Fruit fly (Drosophila melanogaster): ENCODE results near the gene CG5645.

Gene CG5645

dm6 chr3L:12139232-12139698 is 2.8 kb upstream of the CG5645 start (continued):
- TF ChIP-seq exex (tag; optimal IDR thresholded peaks at IDR 0.05) (peak; percentile 25), CG4404 (GFP tag; IDR thresholded peaks at IDR 0.05) (peak; percentile 36; the same call in 1 of the 2 replicates), scrt (GFP tag; optimal IDR thresholded peaks at IDR 0.05) (no peak), ttk (GFP tag; IDR thresholded peaks at IDR 0.05) (0 out of 2 replicates have a peak, but pooled peaks have one; percentile 44), CG31224 (GFP tag; IDR thresholded peaks at IDR 0.05) (0 out of 2 replicates have a peak, but pooled peaks have one; percentile 16), Mrtf (GFP tag; IDR thresholded peaks at IDR 0.05) (no peak), Myb (GFP tag; optimal IDR thresholded peaks at IDR 0.05) (peak; percentile 57), CG10274 (GFP tag; optimal IDR thresholded peaks at IDR 0.05) (peak; percentile 34), CG6854 (GFP tag; optimal IDR thresholded peaks at IDR 0.05) (peak; percentile 34), CG31388 (GFP tag; optimal IDR thresholded peaks at IDR 0.05) (no peak), CG13775 (GFP tag; optimal IDR thresholded peaks at IDR 0.05) (peak; percentile 34), luna (GFP tag; optimal IDR thresholded peaks at IDR 0.05) (no peak), CG12744 (GFP tag; optimal IDR thresholded peaks at IDR 0.05) (no peak), CG7839 (tag; optimal IDR thresholded peaks at IDR 0.05) (peak; percentile 70), CG8359 (GFP tag; optimal IDR thresholded peaks at IDR 0.05; ENCODE audit: borderline replicate concordance) (no peak), CG5180 (GFP tag; optimal IDR thresholded peaks at IDR 0.05) (peak; percentile 20), Kr (GFP tag; optimal IDR thresholded peaks at IDR 0.05) (no peak), CG1602 (GFP tag; optimal IDR thresholded peaks at IDR 0.05) (peak; percentile 7), CG10543 (GFP tag; optimal IDR thresholded peaks at IDR 0.05) (peak; percentile 49), Mes4 (GFP tag; optimal IDR thresholded peaks at IDR 0.05) (peak; percentile 19), run (tag; optimal IDR thresholded peaks at IDR 0.05) (peak; percentile 41), CG6272 (GFP tag; IDR thresholded peaks at IDR 0.05) (0 out of 2 replicates have a peak, but pooled peaks have one; percentile 36), Neu2 (GFP tag; optimal IDR thresholded peaks at IDR 0.05; ENCODE audit: borderline replicate concordance) (no peak), MTF-1 (GFP tag; optimal IDR thresholded peaks at IDR 0.05; ENCODE audit: borderline replicate concordance) (no peak), esg (GFP tag; conservative IDR thresholded peaks at IDR 0.05) (peak; percentile 27; the same call in 1 of the 2 replicates), CG6765 (GFP tag; optimal IDR thresholded peaks at IDR 0.05) (peak; percentile 10), CG12071 (GFP tag; optimal IDR thresholded peaks at IDR 0.05) (no peak), phol (tag; optimal IDR thresholded peaks at IDR 0.05) (peak; percentile 52), CG11085 (GFP tag; IDR thresholded peaks at IDR 0.05) (no peak), CG6175 (GFP tag; IDR thresholded peaks at IDR 0.05) (no peak), fu2 (GFP tag; optimal IDR thresholded peaks at IDR 0.05) (no peak), bcd (GFP tag; optimal IDR thresholded peaks at IDR 0.05) (peak; percentile 47), CG3407 (GFP tag; optimal IDR thresholded peaks at IDR 0.05) (peak; percentile 31), hkb (optimal IDR thresholded peaks at IDR 0.05) (no peak), hkb (GFP tag; IDR thresholded peaks at IDR 0.05) (peak; percentile 51), CG18476 (GFP tag; optimal IDR thresholded peaks at IDR 0.05) (no peak), HmgZ (tag; optimal IDR thresholded peaks at IDR 0.05) (peak; percentile 42), CG14667 (GFP tag; IDR thresholded peaks at IDR 0.05) (no peak), CG17361 (GFP tag; IDR thresholded peaks at IDR 0.05) (peak; percentile 55; the same call in 2 of the 3 replicates), Jarid2 (GFP tag; optimal IDR thresholded peaks at IDR 0.05) (no peak), kah (GFP tag; optimal IDR thresholded peaks at IDR 0.05) (no peak), CG15601 (tag; optimal IDR thresholded peaks at IDR 0.05) (peak; percentile 15), br (optimal IDR thresholded peaks at IDR 0.05) (no peak), yki (optimal IDR thresholded peaks at IDR 0.05) (no peak), CG18011 (GFP tag; optimal IDR thresholded peaks at IDR 0.05) (no peak), dimm (GFP tag; IDR thresholded peaks at IDR 0.05) (no peak), ro (GFP tag; IDR thresholded peaks at IDR 0.05) (0 out of 2 replicates have a peak, but pooled peaks have one; percentile 13), TFAM (GFP tag; optimal IDR thresholded peaks at IDR 0.05) (no peak), CG17359 (tag; optimal IDR thresholded peaks at IDR 0.05) (peak; percentile 45), CG8089 (GFP tag; optimal IDR thresholded peaks at IDR 0.05) (peak; percentile 8), CG14441 (GFP tag; IDR thresholded peaks at IDR 0.05) (0 out of 2 replicates have a peak, but pooled peaks have one; percentile 21)
